Fruit fly (Drosophila melanogaster) whole organism, embryonic: Measurements from ENCODE around the gene CG7332.

Experiments
- Bdp1 ChIP-seq: fragments of 200-800 bp; sonication (Bioruptor generic); optimal IDR thresholded peaks from 3 replicates; lab custom pipeline; 2016; ENCODE audit warnings: missing biosample characterization, missing genetic modification characterization
- Blimp-1 ChIP-seq: fragments of 200-800 bp; sonication (Bioruptor generic); optimal IDR thresholded peaks from 3 replicates; lab custom pipeline; 2018; ENCODE audit warnings: missing biosample characterization, missing genetic modification characterization, mild to moderate bottlenecking, moderate library complexity, missing genetic modification reagents
- BtbVII ChIP-seq: fragments of 200-800 bp; sonication (Bioruptor generic); optimal IDR thresholded peaks from 3 replicates; lab custom pipeline; 2017; ENCODE audit warnings: missing biosample characterization, mild to moderate bottlenecking, missing genetic modification characterization
- CG11504 ChIP-seq: fragments of 200-800 bp; sonication (Bioruptor generic); optimal IDR thresholded peaks from 3 replicates; lab custom pipeline; 2019; ENCODE audit warnings: missing biosample characterization, mild to moderate bottlenecking, missing genetic modification characterization, moderate library complexity
- CG12391 ChIP-seq: fragments of 200-800 bp; sonication (Bioruptor generic); optimal IDR thresholded peaks from 3 replicates; lab custom pipeline; 2018; ENCODE audit warnings: missing biosample characterization, mild to moderate bottlenecking, missing genetic modification characterization, moderate library complexity
- CG14014 ChIP-seq: fragments of 200-800 bp; sonication (Bioruptor generic); IDR thresholded peaks from 2 replicates; pipeline ENCODE4 v1.3.6; 2022; ENCODE audit warnings: missing biosample characterization, missing genetic modification characterization
- CG1603 ChIP-seq: fragments of 200-800 bp; sonication (Bioruptor generic); optimal IDR thresholded peaks from 2 replicates; lab custom pipeline; 2019; ENCODE audit warnings: missing biosample characterization, mild to moderate bottlenecking, missing genetic modification characterization, moderate library complexity
- CG16815 ChIP-seq: fragments of 200-800 bp; sonication (Bioruptor generic); optimal IDR thresholded peaks from 3 replicates; lab custom pipeline; 2017; ENCODE audit warnings: missing biosample characterization, mild to moderate bottlenecking, missing genetic modification characterization
- CG16863 ChIP-seq: fragments of 200-800 bp; sonication (Bioruptor generic); optimal IDR thresholded peaks from 3 replicates; lab custom pipeline; 2016; ENCODE audit warnings: missing biosample characterization, missing genetic modification characterization
- CG17385 ChIP-seq: fragments of 200-800 bp; sonication (Bioruptor generic); optimal IDR thresholded peaks from 3 replicates; lab custom pipeline; 2018; ENCODE audit warnings: missing biosample characterization, mild to moderate bottlenecking, missing genetic modification characterization
- CG2678 ChIP-seq: fragments of 200-800 bp; sonication (Bioruptor generic); optimal IDR thresholded peaks from 3 replicates; lab custom pipeline; 2019; ENCODE audit warnings: missing biosample characterization, mild to moderate bottlenecking, missing genetic modification characterization, moderate library complexity
- CG2712 ChIP-seq: fragments of 200-800 bp; optimal IDR thresholded peaks from 3 replicates; lab custom pipeline; 2019; ENCODE audit warnings: missing biosample characterization, mild to moderate bottlenecking, missing genetic modification characterization, moderate library complexity
- CG34422 ChIP-seq: fragments of 200-800 bp; sonication (Bioruptor generic); IDR thresholded peaks from 3 replicates; pipeline ENCODE4 v1.3.6; 2022; ENCODE audit warnings: missing biosample characterization, missing genetic modification characterization
- CG4282 ChIP-seq: fragments of 200-800 bp; sonication (Bioruptor generic); optimal IDR thresholded peaks from 2 replicates; lab custom pipeline; 2016; ENCODE audit warnings: missing biosample characterization, missing genetic modification characterization
- CG4730 ChIP-seq: fragments of 200-800 bp; sonication (Bioruptor generic); IDR thresholded peaks from 2 replicates; pipeline ENCODE4 v1.3.6; 2022; ENCODE audit warnings: missing biosample characterization, missing genetic modification characterization
- CG7963 ChIP-seq: fragments of 200-800 bp; sonication (Bioruptor generic); IDR thresholded peaks from 3 replicates; pipeline ENCODE4 v1.3.6; 2022; ENCODE audit warnings: missing biosample characterization, missing genetic modification characterization; ENCODE audit not compliant: partially characterized antibody
- CG8388 ChIP-seq: fragments of 200-800 bp; sonication (Bioruptor generic); optimal IDR thresholded peaks from 2 replicates; lab custom pipeline; 2019; ENCODE audit warnings: missing biosample characterization, mild to moderate bottlenecking, missing genetic modification characterization, moderate library complexity
- CG9817 ChIP-seq: fragments of 200-800 bp; sonication (Bioruptor generic); optimal IDR thresholded peaks from 2 replicates; lab custom pipeline; 2018; ENCODE audit warnings: missing biosample characterization, mild to moderate bottlenecking, missing genetic modification characterization, moderate library complexity
- Dll ChIP-seq: fragments of 200-800 bp; sonication (Bioruptor generic); IDR thresholded peaks from 4 replicates; pipeline ENCODE4 v1.3.6; 2022; ENCODE audit warnings: missing biosample characterization, missing genetic modification characterization; ENCODE audit not compliant: partially characterized antibody
- Dref ChIP-seq: fragments of 200-800 bp; sonication (Bioruptor generic); IDR thresholded peaks from 2 replicates; pipeline ENCODE4 v1.3.6; 2022; ENCODE audit warnings: missing biosample characterization, missing genetic modification characterization
- Ets97D ChIP-seq: fragments of 200-800 bp; sonication (Bioruptor generic); optimal IDR thresholded peaks from 3 replicates; lab custom pipeline; 2016; ENCODE audit warnings: missing biosample characterization, missing genetic modification characterization
- HLH4C ChIP-seq: fragments of 200-800 bp; sonication (Bioruptor generic); IDR thresholded peaks from 3 replicates; pipeline ENCODE4 v1.3.6; 2022; ENCODE audit warnings: missing biosample characterization, missing genetic modification characterization; ENCODE audit not compliant: partially characterized antibody
- Hmr ChIP-seq: fragments of 200-800 bp; sonication (Bioruptor generic); optimal IDR thresholded peaks from 3 replicates; lab custom pipeline; 2017; ENCODE audit warnings: mild to moderate bottlenecking, missing biosample characterization, missing genetic modification reagents, missing genetic modification characterization
- MESR4 ChIP-seq: fragments of 200-800 bp; sonication (Bioruptor generic); optimal IDR thresholded peaks from 2 replicates; lab custom pipeline; 2018; ENCODE audit warnings: missing biosample characterization, mild to moderate bottlenecking, missing genetic modification characterization, moderate library complexity
- Max ChIP-seq: fragments of 200-800 bp; sonication (Bioruptor generic); optimal IDR thresholded peaks from 2 replicates; lab custom pipeline; 2016; ENCODE audit warnings: missing biosample characterization, mild to moderate bottlenecking, missing genetic modification characterization
- Mes4 ChIP-seq: fragments of 200-800 bp; sonication (Bioruptor generic); optimal IDR thresholded peaks from 2 replicates; lab custom pipeline; 2016; ENCODE audit warnings: missing biosample characterization, missing genetic modification characterization
- NFAT ChIP-seq: fragments of 200-800 bp; sonication (Bioruptor generic); IDR thresholded peaks from 2 replicates; pipeline ENCODE4 v1.3.6; 2022; ENCODE audit warnings: missing biosample characterization, missing genetic modification characterization
- Rfx ChIP-seq: fragments of 200-800 bp; sonication (Bioruptor generic); IDR thresholded peaks from 2 replicates; pipeline ENCODE4 v1.3.6; 2022; ENCODE audit warnings: missing biosample characterization, missing genetic modification characterization
- Sox100B ChIP-seq: fragments of 200-800 bp; sonication (Bioruptor generic); optimal IDR thresholded peaks from 3 replicates; lab custom pipeline; 2018; ENCODE audit warnings: missing biosample characterization, mild to moderate bottlenecking, missing genetic modification characterization
- Xbp1 ChIP-seq: fragments of 200-800 bp; sonication (Bioruptor generic); optimal IDR thresholded peaks from 3 replicates; lab custom pipeline; 2016; ENCODE audit warnings: missing biosample characterization, mild to moderate bottlenecking, missing genetic modification characterization
- Xrp1 ChIP-seq: fragments of 200-800 bp; sonication (Bioruptor generic); IDR thresholded peaks from 2 replicates; pipeline ENCODE4 v1.3.6; 2022; ENCODE audit warnings: missing biosample characterization, missing genetic modification characterization
- ato ChIP-seq: fragments of 200-800 bp; sonication (Bioruptor generic); IDR thresholded peaks from 2 replicates; pipeline ENCODE4 v1.3.6; 2022; ENCODE audit warnings: missing biosample characterization, missing genetic modification characterization; ENCODE audit not compliant: partially characterized antibody
- dimm ChIP-seq: fragments of 200-800 bp; sonication (Bioruptor generic); IDR thresholded peaks from 2 replicates; pipeline ENCODE4 v1.3.6; 2022; ENCODE audit warnings: missing biosample characterization, missing genetic modification characterization
- dmrt99B ChIP-seq: fragments of 200-800 bp; sonication (Bioruptor generic); optimal IDR thresholded peaks from 2 replicates; lab custom pipeline; 2018; ENCODE audit warnings: missing biosample characterization, mild to moderate bottlenecking, missing genetic modification characterization, moderate library complexity
- ewg ChIP-seq: fragments of 200-800 bp; sonication (Bioruptor generic); optimal IDR thresholded peaks from 3 replicates; lab custom pipeline; 2017; ENCODE audit warnings: mild to moderate bottlenecking, missing biosample characterization, missing genetic modification reagents, missing genetic modification characterization
- eyg ChIP-seq: fragments of 200-800 bp; sonication (Bioruptor generic); optimal IDR thresholded peaks from 3 replicates; lab custom pipeline; 2016; ENCODE audit warnings: missing biosample characterization, missing genetic modification characterization
- grau ChIP-seq: fragments of 200-800 bp; optimal IDR thresholded peaks from 3 replicates; lab custom pipeline; 2019; ENCODE audit warnings: missing biosample characterization, mild to moderate bottlenecking, missing genetic modification characterization, moderate library complexity
- mam ChIP-seq: fragments of 200-800 bp; sonication (Bioruptor generic); optimal IDR thresholded peaks from 3 replicates; lab custom pipeline; 2016; ENCODE audit warnings: missing biosample characterization, missing genetic modification characterization
- nom ChIP-seq: fragments of 200-800 bp; sonication (Bioruptor generic); optimal IDR thresholded peaks from 2 replicates; lab custom pipeline; 2017; ENCODE audit warnings: missing biosample characterization, missing genetic modification characterization, mild to moderate bottlenecking, moderate library complexity, missing genetic modification reagents
- otp ChIP-seq: fragments of 200-800 bp; sonication (Bioruptor generic); IDR thresholded peaks from 3 replicates; pipeline ENCODE4, ENCODE4 v1.3.6; 2022; ENCODE audit warnings: missing biosample characterization, missing genetic modification characterization
- phol ChIP-seq: fragments of 200-800 bp; sonication (Bioruptor generic); optimal IDR thresholded peaks from 3 replicates; lab custom pipeline; 2018; ENCODE audit warnings: missing biosample characterization, mild to moderate bottlenecking, missing genetic modification characterization, moderate library complexity
- repo ChIP-seq: fragments of 200-800 bp; sonication (Bioruptor generic); optimal IDR thresholded peaks from 2 replicates; lab custom pipeline; 2016; ENCODE audit warnings: missing biosample characterization, missing genetic modification characterization
- row ChIP-seq: fragments of 200-800 bp; sonication (Bioruptor generic); IDR thresholded peaks from 3 replicates; pipeline ENCODE4 v1.3.6; 2022; ENCODE audit warnings: missing biosample characterization, missing genetic modification characterization
- sens-2 ChIP-seq: fragments of 200-800 bp; sonication (Bioruptor generic); IDR thresholded peaks from 2 replicates; pipeline ENCODE4 v1.3.6; 2022; ENCODE audit warnings: missing biosample characterization, missing genetic modification characterization
- sna ChIP-seq: fragments of 200-800 bp; sonication (Bioruptor generic); IDR thresholded peaks from 2 replicates; pipeline ENCODE4 v1.3.6; 2022; ENCODE audit warnings: missing biosample characterization, missing genetic modification characterization; ENCODE audit not compliant: partially characterized antibody
- stc ChIP-seq: fragments of 200-800 bp; sonication (Bioruptor generic); IDR thresholded peaks from 2 replicates; pipeline ENCODE4 v1.3.6; 2022; ENCODE audit warnings: missing biosample characterization, missing genetic modification characterization
- vvl ChIP-seq: fragments of 200-800 bp; sonication (Bioruptor generic); IDR thresholded peaks from 2 replicates; pipeline ENCODE4 v1.3.6; 2022; ENCODE audit warnings: missing biosample characterization, missing genetic modification characterization
- wek ChIP-seq: fragments of 200-800 bp; sonication (Bioruptor generic); optimal IDR thresholded peaks from 3 replicates; lab custom pipeline; 2018; ENCODE audit warnings: missing biosample characterization, mild to moderate bottlenecking, missing genetic modification characterization, moderate library complexity
- wor ChIP-seq: fragments of 200-800 bp; sonication (Bioruptor generic); IDR thresholded peaks from 2 replicates; pipeline ENCODE4 v1.3.6; 2022; ENCODE audit warnings: missing biosample characterization, missing genetic modification characterization
- zf30C ChIP-seq: fragments of 200-800 bp; sonication (Bioruptor generic); optimal IDR thresholded peaks from 3 replicates; lab custom pipeline; 2018; ENCODE audit warnings: missing biosample characterization, mild to moderate bottlenecking, missing genetic modification characterization

Gene CG7332

dm6 chrX:18923531-18923930 is 39.2 kb downstream of the CG7332 start (continued):
- TF ChIP-seq wor (peak; percentile 37; the same call in 1 of the 2 replicates), ato (GFP tag; lab: Robert Waterston, UW) (no peak), CG4282 (GFP tag; lab: Kevin White, UChicago) (no peak), Hmr (GFP tag; lab: Kevin White, UChicago) (no peak), BtbVII (GFP tag; lab: Kevin White, UChicago) (no peak), Ets97D (GFP tag; lab: Kevin White, UChicago) (no peak), ewg (GFP tag; lab: Kevin White, UChicago) (peak; percentile 41), CG17385 (GFP tag; lab: Kevin White, UChicago) (peak; percentile 31), Sox100B (GFP tag; lab: Kevin White, UChicago) (peak; percentile 42), phol (tag; lab: Kevin White, UChicago) (peak; percentile 62), sens-2 (peak; percentile 77; the same call in 1 of the 2 replicates), dimm (GFP tag; lab: Robert Waterston, UW) (no peak), Rfx (GFP tag; lab: Robert Waterston, UW) (peak; percentile 36; the same call in 1 of the 2 replicates), mam (GFP tag; lab: Kevin White, UChicago) (peak; percentile 4), CG9817 (tag; lab: Kevin White, UChicago) (no peak), vvl (GFP tag; lab: Robert Waterston, UW) (peak; percentile 72), eyg (GFP tag; lab: Kevin White, UChicago) (no peak), sna (GFP tag; lab: Robert Waterston, UW) (no peak), CG11504 (tag; lab: Kevin White, UChicago) (peak; percentile 61), nom (GFP tag; lab: Kevin White, UChicago) (peak; percentile 51), CG8388 (GFP tag; lab: Kevin White, UChicago) (peak; percentile 45), Xbp1 (GFP tag; lab: Kevin White, UChicago) (peak; percentile 51), MESR4 (no peak), grau (tag; lab: Kevin White, UChicago) (peak; percentile 40), otp (peak; percentile 69; the same call in 2 of the 3 replicates), dmrt99B (tag; lab: Kevin White, UChicago) (peak; percentile 56), NFAT (GFP tag; lab: Robert Waterston, UW) (no peak), CG7963 (GFP tag; lab: Robert Waterston, UW) (no peak), CG16815 (GFP tag; lab: Kevin White, UChicago) (peak; percentile 33), CG34422 (GFP tag; lab: Robert Waterston, UW) (0 out of 3 replicates have a peak, but pooled peaks have one; percentile 26), Xrp1 (GFP tag; lab: Robert Waterston, UW) (peak; percentile 78), repo (GFP tag; lab: Kevin White, UChicago) (peak; percentile 33), Max (GFP tag; lab: Kevin White, UChicago) (no peak), CG14014 (GFP tag; lab: Robert Waterston, UW) (0 out of 2 replicates have a peak, but pooled peaks have one; percentile 25), row (peak; percentile 61), zf30C (GFP tag; lab: Kevin White, UChicago) (no peak), Bdp1 (GFP tag; lab: Kevin White, UChicago) (peak; percentile 10), CG12391 (peak; percentile 55), HLH4C (no peak), CG16863 (peak; percentile 18), Dll (GFP tag; lab: Robert Waterston, UW) (no peak), Blimp-1 (GFP tag; lab: Kevin White, UChicago) (peak; percentile 74), Mes4 (GFP tag; lab: Kevin White, UChicago) (peak; percentile 25), CG4730 (peak; percentile 35), Dref (GFP tag; lab: Robert Waterston, UW) (no peak), CG1603 (tag; lab: Kevin White, UChicago) (peak; percentile 78), stc (GFP tag; lab: Robert Waterston, UW) (peak; percentile 37), CG2678 (tag; lab: Kevin White, UChicago) (peak; percentile 53), wek (GFP tag; lab: Kevin White, UChicago) (no peak), CG2712 (peak; percentile 73)
